Worm (Caenorhabditis elegans): ENCODE measurements around the gene F26F2.8.

The F26F2.8 gene

ce11 chrV:20545742-20546141 is 33.6 kb upstream of the F26F2.8 start:
- peak; percentile 37 for TF ChIP-seq elt-2 (tag; optimal IDR thresholded peaks at IDR 0.05)
- no peak for TF ChIP-seq jun-1 (tag; optimal IDR thresholded peaks at IDR 0.05)

ce11 chrV:20547048-20547447 is 32.3 kb upstream of the F26F2.8 start, which contains the start of gene Y38H6C.18:
Gene Y38H6C.18, minus strand, starts transcription at chrV:20547148.
- TF ChIP-seq egl-27 (tag; optimal IDR thresholded peaks at IDR 0.05) = no peak
- no peak for TF ChIP-seq dpl-1 (GFP tag; optimal IDR thresholded peaks at IDR 0.05)
- no peak for TF ChIP-seq unc-62 (GFP tag; optimal IDR thresholded peaks at IDR 0.05)
- no peak for TF ChIP-seq lin-39 (tag; optimal IDR thresholded peaks at IDR 0.05)
- no peak for TF ChIP-seq C16A3.4 (tag; optimal IDR thresholded peaks at IDR 0.05)
- no peak for TF ChIP-seq blmp-1 (tag; optimal IDR thresholded peaks at IDR 0.05)
- TF ChIP-seq tbx-2 (tag; optimal IDR thresholded peaks at IDR 0.05) = no peak
- no peak for TF ChIP-seq unc-86 (tag; optimal IDR thresholded peaks at IDR 0.05)

- TF ChIP-seq alr-1 (tag; optimal IDR thresholded peaks at IDR 0.05; ENCODE audit: borderline replicate concordance) (no peak), vab-15 (tag; optimal IDR thresholded peaks at IDR 0.05) (no peak), lin-13 (GFP tag; optimal IDR thresholded peaks at IDR 0.05) (no peak), lin-14 (GFP tag; optimal IDR thresholded peaks at IDR 0.05) (no peak), mab-9 (GFP tag; IDR thresholded peaks at IDR 0.05) (no peak)
These were observed 28.2 kb upstream of the F26F2.8 start, which contains the start of gene Y38H6C.20 for ce11 chrV:20551096-20551495. Gene Y38H6C.20, minus strand, starts transcription at chrV:20551196.

ce11 chrV:20552971-20553370 is 26.4 kb upstream of the F26F2.8 start, which contains the start of gene vmo-1:
Gene vmo-1, minus strand, starts transcription at chrV:20553071.
- no peak for TF ChIP-seq snpc-4 (tag; optimal IDR thresholded peaks at IDR 0.05)
- TF ChIP-seq jun-1 (tag; optimal IDR thresholded peaks at IDR 0.05) = no peak
- TF ChIP-seq hlh-17 (GFP tag; optimal IDR thresholded peaks at IDR 0.05; ENCODE audit: borderline replicate concordance) = no peak
- TF ChIP-seq F16B12.6 (tag; optimal IDR thresholded peaks at IDR 0.05) = no peak
- no peak for TF ChIP-seq nhr-90 (tag; optimal IDR thresholded peaks at IDR 0.05; ENCODE audit: poor library complexity)
- no peak for TF ChIP-seq aly-2 (tag; optimal IDR thresholded peaks at IDR 0.05)
- no peak for TF ChIP-seq nhr-47 (tag; optimal IDR thresholded peaks at IDR 0.05)
- TF ChIP-seq sptf-1 (tag; optimal IDR thresholded peaks at IDR 0.05) = no peak
- TF ChIP-seq nhr-11 (tag; optimal IDR thresholded peaks at IDR 0.05) = no peak
- TF ChIP-seq irx-1 (tag; optimal IDR thresholded peaks at IDR 0.05) = no peak

- TF ChIP-seq elt-2 (tag; optimal IDR thresholded peaks at IDR 0.05) (peak; percentile 8), sup-37 (GFP tag; optimal IDR thresholded peaks at IDR 0.05) (no peak), fos-1 (tag; optimal IDR thresholded peaks at IDR 0.05) (no peak), pqm-1 (tag; optimal IDR thresholded peaks at IDR 0.05) (no peak), lin-13 (GFP tag; optimal IDR thresholded peaks at IDR 0.05) (no peak), lin-39 (tag; optimal IDR thresholded peaks at IDR 0.05) (no peak), nhr-77 (tag; optimal IDR thresholded peaks at IDR 0.05) (no peak), nhr-28 (tag; optimal IDR thresholded peaks at IDR 0.05) (no peak), zip-4 (GFP tag; optimal IDR thresholded peaks at IDR 0.05) (no peak), ama-1 (optimal IDR thresholded peaks at IDR 0.05) (no peak), fkh-4 (tag; optimal IDR thresholded peaks at IDR 0.05; ENCODE audit: borderline replicate concordance) (peak; percentile 76), aly-2 (tag; optimal IDR thresholded peaks at IDR 0.05) (no peak), lin-14 (GFP tag; optimal IDR thresholded peaks at IDR 0.05) (no peak), F16B12.6 (tag; optimal IDR thresholded peaks at IDR 0.05) (no peak), jun-1 (tag; optimal IDR thresholded peaks at IDR 0.05) (no peak), sox-4 (tag; optimal IDR thresholded peaks at IDR 0.05) (no peak), ces-1 (GFP tag; optimal IDR thresholded peaks at IDR 0.05) (no peak), hlh-4 (tag; optimal IDR thresholded peaks at IDR 0.05) (no peak), nhr-90 (tag; optimal IDR thresholded peaks at IDR 0.05; ENCODE audit: poor library complexity) (no peak), isw-1 (GFP tag; IDR thresholded peaks at IDR 0.05) (no peak), dsc-1 (tag; optimal IDR thresholded peaks at IDR 0.05) (peak; percentile 88)
These were observed 24.2 kb upstream of the F26F2.8 start, which contains the start of gene Y38H6C.21 for ce11 chrV:20555120-20555519. Gene Y38H6C.21, minus strand, starts transcription at chrV:20555267.
